Fruit fly (Drosophila melanogaster): Measurements from ENCODE around the gene GAPsec.

- TF ChIP-seq ttk (optimal IDR thresholded peaks at IDR 0.05) (no peak), Sin3A (optimal IDR thresholded peaks at IDR 0.05) (no peak), h (optimal IDR thresholded peaks at IDR 0.05) (no peak)
These were observed 22.8 kb downstream of the GAPsec start, which contains the start of the genes Nelf-E and RpL14 for dm6 chr3L:8600752-8601433.
